Worm (Caenorhabditis elegans) whole organism, mixed stage, embryonic: ENCODE results near the gene gst-34.

Experiments used
- bed-3 ChIP-seq: fragments of 200-800 bp; sonication (Bioruptor generic); optimal IDR thresholded peaks from 3 replicates; lab custom pipeline; 2018; ENCODE audit warnings: mild to moderate bottlenecking, missing genetic modification characterization, moderate library complexity, missing compliant biosample characterization
- ces-1 ChIP-seq: fragments of 150-350 bp; optimal IDR thresholded peaks from 2 replicates; lab custom pipeline; 2014; ENCODE audit warnings: missing biosample characterization, missing genetic modification reagents, missing genetic modification characterization
- drap-1 ChIP-seq: fragments of 200-800 bp; sonication (Bioruptor generic); optimal IDR thresholded peaks from 3 replicates; lab custom pipeline; 2018; ENCODE audit warnings: mild to moderate bottlenecking, missing genetic modification characterization, missing compliant biosample characterization
- elt-1 ChIP-seq: sonication (generic microtip); optimal IDR thresholded peaks from 2 replicates; lab custom pipeline; 2017; ENCODE audit warnings: missing genetic modification characterization, mild to moderate bottlenecking, missing compliant biosample characterization, antibody characterized with exemption, moderate library complexity, borderline replicate concordance; ENCODE audit not compliant: insufficient read depth
- elt-3 ChIP-seq: fragments of 150-350 bp; optimal IDR thresholded peaks from 2 replicates; lab custom pipeline; 2014; ENCODE audit warnings: missing biosample characterization, missing genetic modification characterization
- lsy-2 ChIP-seq: fragments of 150-350 bp; optimal IDR thresholded peaks from 2 replicates; lab custom pipeline; 2014; ENCODE audit warnings: missing biosample characterization, missing genetic modification characterization
- mep-1 ChIP-seq: fragments of 150-350 bp; optimal IDR thresholded peaks from 2 replicates; lab custom pipeline; 2017; ENCODE audit warnings: missing biosample characterization, missing genetic modification reagents, missing genetic modification characterization, inconsistent platforms
- nhr-28 ChIP-seq: fragments of 150-350 bp; optimal IDR thresholded peaks from 2 replicates; lab custom pipeline; 2014; ENCODE audit warnings: missing biosample characterization, missing genetic modification characterization
- snpc-4 ChIP-seq: fragments of 150-350 bp; optimal IDR thresholded peaks from 2 replicates; lab custom pipeline; 2014; ENCODE audit warnings: missing biosample characterization, missing genetic modification characterization
- sptf-1 ChIP-seq: sonication (generic microtip); optimal IDR thresholded peaks from 2 replicates; lab custom pipeline; 2017; ENCODE audit warnings: mild to moderate bottlenecking, missing genetic modification characterization, moderate library complexity, missing compliant biosample characterization
- unc-120 ChIP-seq: sonication (generic microtip); optimal IDR thresholded peaks from 2 replicates; lab custom pipeline; 2017; ENCODE audit warnings: missing genetic modification characterization, missing compliant biosample characterization; ENCODE audit not compliant: poor library complexity, severe bottlenecking
- unc-39 ChIP-seq: fragments of 150-350 bp; optimal IDR thresholded peaks from 2 replicates; lab custom pipeline; 2014; ENCODE audit warnings: missing biosample characterization, missing genetic modification characterization
- ztf-11 ChIP-seq: fragments of 150-350 bp; optimal IDR thresholded peaks from 2 replicates; lab custom pipeline; 2014; ENCODE audit warnings: missing biosample characterization, missing genetic modification characterization

ce11 chrII:15218609-15219008 lies 35.6 kb upstream of the gst-34 start:
- TF ChIP-seq lsy-2 (tag; lab: Kevin White, UChicago) = no peak
- TF ChIP-seq mep-1 (tag; lab: Kevin White, UChicago) = no peak
- no peak for TF ChIP-seq elt-3 (tag; lab: Kevin White, UChicago)
- TF ChIP-seq elt-1 (tag; lab: Kevin White, UChicago) = no peak
- no peak for TF ChIP-seq ztf-11 (tag; lab: Kevin White, UChicago)
- no peak for TF ChIP-seq bed-3 (GFP tag; lab: Kevin White, UChicago)
- no peak for TF ChIP-seq snpc-4 (tag; lab: Kevin White, UChicago)
- no peak for TF ChIP-seq unc-120 (tag; lab: Kevin White, UChicago)
- no peak for TF ChIP-seq unc-39 (tag; lab: Kevin White, UChicago)
- no peak for TF ChIP-seq sptf-1
- TF ChIP-seq nhr-28 (tag; lab: Kevin White, UChicago) = no peak
- TF ChIP-seq ces-1 (GFP tag; lab: Kevin White, UChicago) = no peak
- no peak for TF ChIP-seq drap-1 (GFP tag; lab: Kevin White, UChicago)
